Worm (Caenorhabditis elegans) whole organism, L4 larva: Measurements from ENCODE around the gene ttm-1.

ENCODE experiments used
- F10B5.3 ChIP-seq: sonication (generic microtip); optimal IDR thresholded peaks from 2 replicates; lab custom pipeline; 2016; ENCODE audit warnings: mild to moderate bottlenecking, missing genetic modification characterization, missing compliant biosample characterization
- snpc-4 ChIP-seq: fragments of 150-350 bp; optimal IDR thresholded peaks from 2 replicates; lab custom pipeline; 2014; ENCODE audit warnings: missing biosample characterization, missing genetic modification characterization
- unc-39 ChIP-seq: sonication (generic microtip); optimal IDR thresholded peaks from 2 replicates; lab custom pipeline; 2017; ENCODE audit warnings: missing biosample characterization, missing genetic modification characterization
- zag-1 ChIP-seq: fragments of 150-350 bp; optimal IDR thresholded peaks from 2 replicates; lab custom pipeline; 2014; ENCODE audit warnings: missing biosample characterization, missing genetic modification characterization

ce11 chrIII:12978473-12979174 lies 11.8 kb upstream of the ttm-1 start, which contains the start of the genes ubq-2 and frg-1:
- no peak for TF ChIP-seq snpc-4
- no peak for TF ChIP-seq zag-1 (tag; lab: Kevin White, UChicago)
- no peak for TF ChIP-seq unc-39 (tag; lab: Kevin White, UChicago)
- TF ChIP-seq F10B5.3: peak; percentile 2
